Worm (Caenorhabditis elegans) whole organism, young adult: ENCODE data around the gene T08D10.4.

ENCODE experiments used
- B0261.1 ChIP-seq: sonication (generic microtip); optimal IDR thresholded peaks from 2 replicates; lab custom pipeline; 2016; ENCODE audit warnings: mild to moderate bottlenecking, missing genetic modification characterization, moderate library complexity, missing compliant biosample characterization
- F37B4.10 ChIP-seq: fragments of 200-800 bp; sonication (Bioruptor generic); IDR thresholded peaks from 2 replicates; pipeline ENCODE4 v1.3.6; 2022; ENCODE audit warnings: missing genetic modification characterization, missing compliant biosample characterization
- dpl-1 ChIP-seq: fragments of 150-350 bp; optimal IDR thresholded peaks from 2 replicates; lab custom pipeline; 2014; ENCODE audit warnings: missing biosample characterization, missing genetic modification reagents, missing genetic modification characterization
- ets-4 ChIP-seq: fragments of 200-800 bp; sonication (Bioruptor generic); optimal IDR thresholded peaks from 2 replicates; lab custom pipeline; 2018; ENCODE audit warnings: mild to moderate bottlenecking, missing genetic modification characterization, missing compliant biosample characterization
- hsf-1 ChIP-seq: fragments of 200-800 bp; sonication (Bioruptor generic); IDR thresholded peaks from 2 replicates; pipeline ENCODE4 v1.3.6; 2022; ENCODE audit warnings: missing genetic modification reagents, missing genetic modification characterization, missing compliant biosample characterization
- lag-1 ChIP-seq: fragments of 200-800 bp; sonication (Bioruptor generic); IDR thresholded peaks from 2 replicates; pipeline ENCODE4 v1.3.6; 2022; ENCODE audit warnings: missing genetic modification reagents, missing genetic modification characterization, missing compliant biosample characterization
- lin-40 ChIP-seq: sonication (generic microtip); optimal IDR thresholded peaks from 2 replicates; lab custom pipeline; 2016; ENCODE audit warnings: missing genetic modification characterization, mild to moderate bottlenecking, missing compliant biosample characterization, missing genotype, missing genetic modification reagents
- nfya-1 ChIP-seq: sonication (generic microtip); optimal IDR thresholded peaks from 2 replicates; lab custom pipeline; 2017; ENCODE audit warnings: antibody characterized with exemption, missing compliant biosample characterization, missing genetic modification characterization, borderline replicate concordance; ENCODE audit not compliant: insufficient read depth
- pha-4 ChIP-seq: fragments of 150-350 bp; sonication (generic microtip); optimal IDR thresholded peaks from 2 replicates; lab custom pipeline; 2014; ENCODE audit warnings: missing biosample characterization, missing genetic modification reagents, missing genetic modification characterization
- snpc-1.3 ChIP-seq: sonication (generic microtip); optimal IDR thresholded peaks from 2 replicates; lab custom pipeline; 2017; ENCODE audit warnings: missing genetic modification characterization, mild to moderate bottlenecking, missing compliant biosample characterization, antibody characterized with exemption, moderate library complexity, missing genotype, missing genetic modification reagents; ENCODE audit not compliant: insufficient read depth
- snpc-4 ChIP-seq, 5 experiments: fragments of 150-350 bp in 1 of 5; sonication (generic microtip) in 4 of 5; optimal IDR thresholded peaks; 2 replicates each; lab custom pipeline; 2014 to 2018; ENCODE audit warnings: missing genetic modification characterization in 5 of 5, missing biosample characterization in 3 of 5, antibody characterized with exemption in 2 of 5, mild to moderate bottlenecking in 2 of 5, missing compliant biosample characterization in 2 of 5, missing genotype in 2 of 5, moderate library complexity in 2 of 5, missing genetic modification reagents in 1 of 5
- tlf-1 ChIP-seq: fragments of 200-800 bp; sonication (Bioruptor generic); optimal IDR thresholded peaks from 2 replicates; lab custom pipeline; 2018; ENCODE audit warnings: mild to moderate bottlenecking, missing genetic modification characterization, missing compliant biosample characterization

ce11 chrX:11993327-11993726 lies 40.2 kb upstream of the T08D10.4 start:
- TF ChIP-seq ets-4 (GFP tag; lab: Kevin White, UChicago) = no peak
- TF ChIP-seq F37B4.10 = no peak
- TF ChIP-seq tlf-1 (GFP tag; lab: Kevin White, UChicago) = no peak
- TF ChIP-seq pha-4 (tag; lab: Kevin White, UChicago) = no peak
- no peak for TF ChIP-seq snpc-4 (GFP tag; optimal IDR thresholded peaks at IDR 0.05; lab: Kevin White, UChicago)
- peak in 3 of 4 experiments; percentile 32 to 75 (median 34) for TF ChIP-seq snpc-4 (tag; optimal IDR thresholded peaks at IDR 0.05; lab: Kevin White, UChicago)
- peak; percentile 10 for TF ChIP-seq lin-40 (tag; lab: Kevin White, UChicago)
- no peak for TF ChIP-seq hsf-1 (GFP tag; lab: Robert Waterston, UW)
- TF ChIP-seq snpc-1.3 (tag; lab: Kevin White, UChicago) = peak; percentile 22
- TF ChIP-seq dpl-1 (GFP tag; lab: Kevin White, UChicago) = no peak
- peak; percentile 67 for TF ChIP-seq B0261.1 (tag; lab: Kevin White, UChicago)
- no peak for TF ChIP-seq lag-1 (GFP tag; lab: Robert Waterston, UW)
- TF ChIP-seq nfya-1 (tag; lab: Kevin White, UChicago) = no peak
